Fruit fly (Drosophila melanogaster) whole organism, embryonic: ENCODE results near the gene Nelf-E.
A peak's percentile ranks its signal among the peaks of the same experiment; 100 is the strongest.

Source experiments
- B-H2 ChIP-seq: fragments of 200-800 bp; sonication (Bioruptor generic); optimal IDR thresholded peaks from 2 replicates; lab custom pipeline; 2018; ENCODE audit warnings: missing biosample characterization, mild to moderate bottlenecking, missing genetic modification characterization
- Bdp1 ChIP-seq: fragments of 200-800 bp; sonication (Bioruptor generic); optimal IDR thresholded peaks from 3 replicates; lab custom pipeline; 2016; ENCODE audit warnings: missing biosample characterization, missing genetic modification characterization
- Blimp-1 ChIP-seq: fragments of 200-800 bp; sonication (Bioruptor generic); optimal IDR thresholded peaks from 3 replicates; lab custom pipeline; 2018; ENCODE audit warnings: missing biosample characterization, missing genetic modification characterization, mild to moderate bottlenecking, moderate library complexity, missing genetic modification reagents
- CG10654 ChIP-seq: fragments of 200-800 bp; sonication (Bioruptor generic); optimal IDR thresholded peaks from 2 replicates; lab custom pipeline; 2016; ENCODE audit warnings: missing biosample characterization, missing genetic modification characterization
- CG10979 ChIP-seq: fragments of 200-800 bp; sonication (Bioruptor generic); optimal IDR thresholded peaks from 2 replicates; lab custom pipeline; 2018; ENCODE audit warnings: missing biosample characterization, mild to moderate bottlenecking, missing genetic modification characterization, moderate library complexity
- CG11695 ChIP-seq: fragments of 200-800 bp; sonication (Bioruptor generic); IDR thresholded peaks from 3 replicates; pipeline ENCODE4 v1.3.6; 2022; ENCODE audit warnings: missing biosample characterization, missing genetic modification characterization
- CG13775 ChIP-seq: fragments of 200-800 bp; sonication (Bioruptor generic); optimal IDR thresholded peaks from 3 replicates; lab custom pipeline; 2017; ENCODE audit warnings: missing biosample characterization, mild to moderate bottlenecking, missing genetic modification characterization
- CG14667 ChIP-seq: fragments of 200-800 bp; sonication (Bioruptor generic); IDR thresholded peaks from 2 replicates; pipeline ENCODE4 v1.3.6; 2022; ENCODE audit warnings: missing biosample characterization, missing genetic modification characterization
- CG14710 ChIP-seq: fragments of 200-800 bp; sonication (Bioruptor generic); optimal IDR thresholded peaks from 3 replicates; lab custom pipeline; 2019; ENCODE audit warnings: missing biosample characterization, mild to moderate bottlenecking, missing genetic modification characterization, moderate library complexity
- CG17361 ChIP-seq: fragments of 200-800 bp; sonication (Bioruptor generic); IDR thresholded peaks from 3 replicates; pipeline ENCODE4 v1.3.6; 2022; ENCODE audit warnings: missing biosample characterization, missing genetic modification characterization
- CG2202 ChIP-seq: fragments of 200-800 bp; sonication (Bioruptor generic); optimal IDR thresholded peaks from 2 replicates; lab custom pipeline; 2018; ENCODE audit warnings: missing biosample characterization, mild to moderate bottlenecking, missing genetic modification characterization
- CG31365 ChIP-seq: fragments of 200-800 bp; sonication (Bioruptor generic); optimal IDR thresholded peaks from 2 replicates; lab custom pipeline; 2018; ENCODE audit warnings: missing biosample characterization, mild to moderate bottlenecking, missing genetic modification characterization
- CG32772 ChIP-seq: fragments of 200-800 bp; sonication (Bioruptor generic); IDR thresholded peaks from 2 replicates; pipeline ENCODE4 v1.3.6; 2022; ENCODE audit warnings: missing biosample characterization, missing genetic modification characterization
- CG4282 ChIP-seq: fragments of 200-800 bp; sonication (Bioruptor generic); optimal IDR thresholded peaks from 2 replicates; lab custom pipeline; 2016; ENCODE audit warnings: missing biosample characterization, missing genetic modification characterization
- CG6175 ChIP-seq: fragments of 200-800 bp; sonication (Bioruptor generic); IDR thresholded peaks from 3 replicates; pipeline ENCODE4 v1.3.6; 2022; ENCODE audit warnings: missing biosample characterization, missing genetic modification characterization
- CG6683 ChIP-seq: fragments of 200-800 bp; sonication (Bioruptor generic); optimal IDR thresholded peaks from 2 replicates; lab custom pipeline; 2017; ENCODE audit warnings: missing biosample characterization, mild to moderate bottlenecking, missing genetic modification characterization, missing genetic modification reagents
- CG7786 ChIP-seq: fragments of 200-800 bp; sonication (Bioruptor generic); optimal IDR thresholded peaks from 2 replicates; lab custom pipeline; 2016; ENCODE audit warnings: missing biosample characterization, missing genetic modification characterization
- CG8388 ChIP-seq: fragments of 200-800 bp; sonication (Bioruptor generic); optimal IDR thresholded peaks from 2 replicates; lab custom pipeline; 2019; ENCODE audit warnings: missing biosample characterization, mild to moderate bottlenecking, missing genetic modification characterization, moderate library complexity
- CG8944 ChIP-seq: fragments of 200-800 bp; sonication (Bioruptor generic); optimal IDR thresholded peaks from 3 replicates; lab custom pipeline; 2016; ENCODE audit warnings: missing biosample characterization, missing genetic modification characterization
- CG9215 ChIP-seq: fragments of 200-800 bp; sonication (Bioruptor generic); IDR thresholded peaks from 2 replicates; pipeline ENCODE4 v1.3.6; 2022; ENCODE audit warnings: missing biosample characterization, missing genetic modification characterization
- CHES-1-like ChIP-seq: fragments of 200-800 bp; sonication (Bioruptor generic); optimal IDR thresholded peaks from 2 replicates; lab custom pipeline; 2016; ENCODE audit warnings: missing biosample characterization, missing genetic modification characterization
- Camta ChIP-seq: fragments of 200-800 bp; sonication (Bioruptor generic); optimal IDR thresholded peaks from 2 replicates; lab custom pipeline; 2016; ENCODE audit warnings: missing biosample characterization, missing genetic modification characterization
- Dek ChIP-seq: fragments of 200-800 bp; sonication (Bioruptor generic); optimal IDR thresholded peaks from 3 replicates; lab custom pipeline; 2019; ENCODE audit warnings: missing biosample characterization, mild to moderate bottlenecking, missing genetic modification characterization, moderate library complexity
- Dip3 ChIP-seq: fragments of 200-800 bp; sonication (Bioruptor generic); optimal IDR thresholded peaks from 3 replicates; lab custom pipeline; 2016; ENCODE audit warnings: missing biosample characterization, missing genetic modification characterization
- Gug ChIP-seq: fragments of 200-800 bp; sonication (Bioruptor generic); IDR thresholded peaks from 4 replicates; pipeline ENCODE4 v1.3.6; 2022; ENCODE audit warnings: missing biosample characterization, missing genetic modification characterization
- HmgZ ChIP-seq: fragments of 200-800 bp; sonication (Bioruptor generic); optimal IDR thresholded peaks from 2 replicates; lab custom pipeline; 2018; ENCODE audit warnings: missing biosample characterization, mild to moderate bottlenecking, missing genetic modification characterization
- Hr51 ChIP-seq, 2 experiments: fragments of 200-800 bp; sonication (Bioruptor generic); optimal IDR thresholded peaks; 2 replicates in 1 of 2; 3 replicates in 1 of 2; lab custom pipeline; 2016 to 2018; ENCODE audit warnings: missing biosample characterization in 2 of 2, missing genetic modification characterization in 2 of 2, mild to moderate bottlenecking in 1 of 2, moderate library complexity in 1 of 2
- Myb ChIP-seq: fragments of 200-800 bp; sonication (Bioruptor generic); optimal IDR thresholded peaks from 2 replicates; lab custom pipeline; 2016; ENCODE audit warnings: missing biosample characterization, missing genetic modification characterization
- Oaz ChIP-seq: fragments of 200-800 bp; sonication (Bioruptor generic); IDR thresholded peaks from 2 replicates; pipeline ENCODE4 v1.3.6; 2022; ENCODE audit warnings: missing biosample characterization, missing genetic modification characterization
- PHDP ChIP-seq: fragments of 200-800 bp; sonication (Bioruptor generic); optimal IDR thresholded peaks from 3 replicates; lab custom pipeline; 2018; ENCODE audit warnings: missing biosample characterization, mild to moderate bottlenecking, missing genetic modification characterization, moderate library complexity
- abd-A ChIP-seq: fragments of 200-800 bp; sonication (Bioruptor generic); optimal IDR thresholded peaks from 3 replicates; lab custom pipeline; 2019; ENCODE audit warnings: missing biosample characterization, mild to moderate bottlenecking, missing genetic modification characterization, moderate library complexity
- chinmo ChIP-seq: fragments of 200-800 bp; sonication (Bioruptor generic); IDR thresholded peaks from 4 replicates; pipeline ENCODE4 v1.3.6; 2022; ENCODE audit warnings: missing biosample characterization, missing genetic modification characterization; ENCODE audit not compliant: partially characterized antibody
- cwo ChIP-seq: fragments of 200-800 bp; sonication (Bioruptor generic); optimal IDR thresholded peaks from 3 replicates; lab custom pipeline; 2017; ENCODE audit warnings: missing biosample characterization, missing genetic modification characterization, mild to moderate bottlenecking, moderate library complexity, missing genetic modification reagents
- da ChIP-seq: fragments of 200-800 bp; sonication (Bioruptor generic); optimal IDR thresholded peaks from 2 replicates; lab custom pipeline; 2016; ENCODE audit warnings: missing biosample characterization, missing genetic modification characterization
- eyg ChIP-seq: fragments of 200-800 bp; sonication (Bioruptor generic); optimal IDR thresholded peaks from 3 replicates; lab custom pipeline; 2016; ENCODE audit warnings: missing biosample characterization, missing genetic modification characterization
- fd3F ChIP-seq: fragments of 200-800 bp; sonication (Bioruptor generic); optimal IDR thresholded peaks from 2 replicates; lab custom pipeline; 2018; ENCODE audit warnings: missing biosample characterization, mild to moderate bottlenecking, missing genetic modification characterization, moderate library complexity
- gt ChIP-seq: fragments of 200-800 bp; sonication (Bioruptor generic); IDR thresholded peaks from 2 replicates; pipeline ENCODE4 v1.3.6; 2022; ENCODE audit warnings: missing biosample characterization, missing genetic modification characterization
- ham ChIP-seq: fragments of 200-800 bp; sonication (Bioruptor generic); IDR thresholded peaks from 2 replicates; pipeline ENCODE4 v1.3.6; 2022; ENCODE audit warnings: missing biosample characterization, missing genetic modification characterization
- jumu ChIP-seq: fragments of 200-800 bp; sonication (Bioruptor generic); optimal IDR thresholded peaks from 3 replicates; lab custom pipeline; 2016; ENCODE audit warnings: missing biosample characterization, missing genetic modification characterization
- nom ChIP-seq: fragments of 200-800 bp; sonication (Bioruptor generic); optimal IDR thresholded peaks from 2 replicates; lab custom pipeline; 2017; ENCODE audit warnings: missing biosample characterization, missing genetic modification characterization, mild to moderate bottlenecking, moderate library complexity, missing genetic modification reagents
- otp ChIP-seq: fragments of 200-800 bp; sonication (Bioruptor generic); IDR thresholded peaks from 3 replicates; pipeline ENCODE4, ENCODE4 v1.3.6; 2022; ENCODE audit warnings: missing biosample characterization, missing genetic modification characterization
- pb ChIP-seq: fragments of 200-800 bp; sonication (Bioruptor generic); optimal IDR thresholded peaks from 3 replicates; lab custom pipeline; 2016; ENCODE audit warnings: missing biosample characterization, missing genetic modification characterization
- ssp ChIP-seq: fragments of 200-800 bp; sonication (Bioruptor generic); IDR thresholded peaks from 2 replicates; pipeline ENCODE4 v1.3.6; 2022; ENCODE audit warnings: missing biosample characterization, missing genetic modification characterization
- tap ChIP-seq: fragments of 200-800 bp; optimal IDR thresholded peaks from 3 replicates; lab custom pipeline; 2019; ENCODE audit warnings: missing biosample characterization, mild to moderate bottlenecking, missing genetic modification characterization, moderate library complexity
- toy ChIP-seq: fragments of 200-800 bp; sonication (Bioruptor generic); IDR thresholded peaks from 2 replicates; pipeline ENCODE4 v1.3.6; 2022; ENCODE audit warnings: missing biosample characterization, missing genetic modification characterization
- trh ChIP-seq: fragments of 200-800 bp; sonication (Bioruptor generic); optimal IDR thresholded peaks from 2 replicates; lab custom pipeline; 2016; ENCODE audit warnings: missing biosample characterization, missing genetic modification characterization
- ttk ChIP-seq: fragments of 200-800 bp; sonication (Bioruptor generic); IDR thresholded peaks from 2 replicates; pipeline ENCODE4 v2.1.2; 2022; ENCODE audit warnings: missing biosample characterization, missing genetic modification characterization
- tup ChIP-seq: fragments of 200-800 bp; sonication (Bioruptor generic); optimal IDR thresholded peaks from 2 replicates; lab custom pipeline; 2016; ENCODE audit warnings: missing biosample characterization, mild to moderate bottlenecking, missing genetic modification characterization, moderate library complexity
- usp ChIP-seq: fragments of >200 bp; optimal IDR thresholded peaks from 2 replicates; lab custom pipeline; 2017; ENCODE audit warnings: missing biosample characterization, missing genetic modification characterization

The Nelf-E gene

dm6 chr3L:8600752-8601433, at the start of gene Nelf-E, which contains the start of gene RpL14 (continued):
- TF ChIP-seq PHDP (tag; lab: Kevin White, UChicago): peak; percentile 95
- peak; percentile 89 for TF ChIP-seq Oaz (GFP tag; lab: Robert Waterston, UW)
- TF ChIP-seq CG31365 (tag; lab: Kevin White, UChicago): peak; percentile 92
- peak; percentile 93 for TF ChIP-seq nom
- peak; percentile 80; the same call in 1 of the 2 replicates for TF ChIP-seq toy (GFP tag; lab: Robert Waterston, UW)
- TF ChIP-seq cwo: peak; percentile 85
- peak; percentile 84 for TF ChIP-seq ham (GFP tag; lab: Robert Waterston, UW)
- TF ChIP-seq Gug: peak; percentile 62; the same call in 3 of the 4 replicates
- TF ChIP-seq CG6683 (GFP tag; lab: Kevin White, UChicago): peak; percentile 95
- TF ChIP-seq CG11695 (GFP tag; lab: Robert Waterston, UW): peak; percentile 82
- peak; percentile 98 for TF ChIP-seq CHES-1-like
- TF ChIP-seq CG2202 (tag; lab: Kevin White, UChicago): peak; percentile 93
- TF ChIP-seq Dip3: peak; percentile 93
- TF ChIP-seq Bdp1 (GFP tag; lab: Kevin White, UChicago): peak; percentile 91
- TF ChIP-seq pb: peak; percentile 97
- peak; percentile 91 for TF ChIP-seq fd3F (GFP tag; lab: Kevin White, UChicago)
- TF ChIP-seq B-H2 (GFP tag; lab: Kevin White, UChicago): peak; percentile 98
- TF ChIP-seq CG4282 (GFP tag; lab: Kevin White, UChicago): peak; percentile 94
- peak; percentile 90 for TF ChIP-seq CG8944 (GFP tag; lab: Kevin White, UChicago)
- peak; percentile 91 for TF ChIP-seq CG7786 (GFP tag; lab: Kevin White, UChicago)
- TF ChIP-seq da (GFP tag; lab: Kevin White, UChicago): peak; percentile 94
- peak; percentile 79 for TF ChIP-seq Blimp-1 (GFP tag; lab: Kevin White, UChicago)
- peak; percentile 86 for TF ChIP-seq CG10979 (tag; lab: Kevin White, UChicago)
- TF ChIP-seq ssp (GFP tag; lab: Robert Waterston, UW): peak; percentile 84
- TF ChIP-seq trh (GFP tag; lab: Kevin White, UChicago): peak; percentile 95
- peak; percentile 81 for TF ChIP-seq CG14667 (GFP tag; lab: Robert Waterston, UW)
- no peak for TF ChIP-seq chinmo
- TF ChIP-seq abd-A (tag; lab: Kevin White, UChicago): no peak
- peak; percentile 89 for TF ChIP-seq Dek
- peak; percentile 94 for TF ChIP-seq CG6175 (GFP tag; lab: Robert Waterston, UW)
- peak; percentile 91 for TF ChIP-seq CG10654 (GFP tag; lab: Kevin White, UChicago)
- peak; percentile 96 for TF ChIP-seq eyg
- peak; percentile 89 for TF ChIP-seq tup (GFP tag; lab: Kevin White, UChicago)
- TF ChIP-seq otp (GFP tag; lab: Robert Waterston, UW): peak; percentile 96
- TF ChIP-seq Camta: peak; percentile 96
- peak; percentile 97 for TF ChIP-seq CG13775 (GFP tag; lab: Kevin White, UChicago)
- peak; percentile 80 for TF ChIP-seq tap (tag; lab: Kevin White, UChicago)
- peak; percentile 95 for TF ChIP-seq jumu (GFP tag; lab: Kevin White, UChicago)
- TF ChIP-seq Hr51 (GFP tag; optimal IDR thresholded peaks at IDR 0.05; lab: Kevin White, UChicago): peak; percentile 82 to 97
- peak; percentile 87 for TF ChIP-seq Myb (GFP tag; lab: Kevin White, UChicago)
- no peak for TF ChIP-seq usp (GFP tag; lab: Kevin White, UChicago)
- peak; percentile 98 for TF ChIP-seq HmgZ (tag; lab: Kevin White, UChicago)
- peak; percentile 12; the same call in 1 of the 3 replicates for TF ChIP-seq CG17361
- peak; percentile 77 for TF ChIP-seq CG9215 (GFP tag; lab: Robert Waterston, UW)
- TF ChIP-seq CG32772 (GFP tag; lab: Robert Waterston, UW): peak; percentile 87
- peak; percentile 89 for TF ChIP-seq CG8388 (GFP tag; lab: Kevin White, UChicago)
- peak; percentile 90 for TF ChIP-seq ttk
- TF ChIP-seq gt (GFP tag; lab: Robert Waterston, UW): peak; percentile 74
- TF ChIP-seq CG14710 (tag; lab: Kevin White, UChicago): peak; percentile 96
